Fruit fly (Drosophila melanogaster) whole organism, pupa: ENCODE measurements around the gene 825-Oak.

Experiments
- CG10348 ChIP-seq: fragments of 200-800 bp; sonication (Bioruptor generic); IDR thresholded peaks from 2 replicates; pipeline ENCODE4 v1.3.6; 2022; ENCODE audit warnings: missing biosample characterization, missing genetic modification characterization
- CG32121 ChIP-seq: fragments of 200-800 bp; sonication (Bioruptor generic); IDR thresholded peaks from 2 replicates; pipeline ENCODE4 v1.3.6; 2022; ENCODE audit warnings: missing biosample characterization, missing genetic modification characterization
- CG4496 ChIP-seq: fragments of 200-800 bp; sonication (Bioruptor generic); IDR thresholded peaks from 3 replicates; pipeline ENCODE4 v1.3.6; 2022; ENCODE audit warnings: missing biosample characterization, missing genetic modification characterization
- CG8159 ChIP-seq: fragments of 200-800 bp; sonication (Bioruptor generic); optimal IDR thresholded peaks from 3 replicates; lab custom pipeline; 2018; ENCODE audit warnings: missing biosample characterization, mild to moderate bottlenecking, missing genetic modification characterization, moderate library complexity
- CG8301 ChIP-seq: fragments of 200-800 bp; sonication (Bioruptor generic); optimal IDR thresholded peaks from 2 replicates; lab custom pipeline; 2018; ENCODE audit warnings: missing biosample characterization, mild to moderate bottlenecking, missing genetic modification characterization
- D1 ChIP-seq: fragments of 200-800 bp; sonication (Bioruptor generic); optimal IDR thresholded peaks from 2 replicates; lab custom pipeline; 2018; ENCODE audit warnings: missing biosample characterization, mild to moderate bottlenecking, missing genetic modification characterization, moderate library complexity
- EcR ChIP-seq: fragments of 200-800 bp; sonication (Bioruptor generic); optimal IDR thresholded peaks from 3 replicates; lab custom pipeline; 2019; ENCODE audit warnings: missing biosample characterization, missing genetic modification characterization, mild to moderate bottlenecking, moderate library complexity, missing genetic modification reagents
- Ets98B ChIP-seq: fragments of 200-800 bp; sonication (Bioruptor generic); IDR thresholded peaks from 2 replicates; pipeline ENCODE4 v1.3.6; 2022; ENCODE audit warnings: missing biosample characterization, missing genetic modification characterization
- Pif1A ChIP-seq: fragments of 200-800 bp; sonication (Bioruptor generic); optimal IDR thresholded peaks from 3 replicates; lab custom pipeline; 2016; ENCODE audit warnings: missing biosample characterization, missing genetic modification characterization
- Pif1B ChIP-seq: fragments of 200-800 bp; sonication (Bioruptor generic); optimal IDR thresholded peaks from 3 replicates; lab custom pipeline; 2016; ENCODE audit warnings: missing biosample characterization, missing genetic modification characterization
- Snoo ChIP-seq: fragments of 200-800 bp; sonication (Bioruptor generic); optimal IDR thresholded peaks from 3 replicates; lab custom pipeline; 2017; ENCODE audit warnings: missing biosample characterization, mild to moderate bottlenecking, missing genetic modification characterization, inconsistent platforms

dm6 chr3L:19495991-19496588 is 24.1 kb upstream of the 825-Oak start:
- TF ChIP-seq Ets98B (GFP tag; lab: Robert Waterston, UW): no peak
- TF ChIP-seq Pif1A: no peak
- TF ChIP-seq CG10348: no peak
- TF ChIP-seq CG8159: no peak
- no peak for TF ChIP-seq EcR (GFP tag; lab: Kevin White, UChicago)
- no peak for TF ChIP-seq Pif1B (GFP tag; lab: Kevin White, UChicago)
- no peak for TF ChIP-seq CG8301 (tag; lab: Kevin White, UChicago)
- TF ChIP-seq D1 (tag; lab: Kevin White, UChicago): no peak
- no peak for TF ChIP-seq Snoo (tag; lab: Kevin White, UChicago)
- no peak for TF ChIP-seq CG4496 (GFP tag; lab: Robert Waterston, UW)
- TF ChIP-seq CG32121 (GFP tag; lab: Robert Waterston, UW): no peak
